Fruit fly (Drosophila melanogaster): ENCODE results near the gene Lkb1.

Lkb1 gene

dm6 chr3R:13646729-13647633 is 29.4 kb upstream of the Lkb1 start, which contains the start of gene rin:
rin (plus strand) TSS chr3R:13647004.
- TF ChIP-seq phol (tag; optimal IDR thresholded peaks at IDR 0.05) (peak; percentile 91), TFAM (GFP tag; optimal IDR thresholded peaks at IDR 0.05) (no peak), CG7745 (tag; optimal IDR thresholded peaks at IDR 0.05) (no peak), dimm (GFP tag; IDR thresholded peaks at IDR 0.05) (no peak), lab (GFP tag; optimal IDR thresholded peaks at IDR 0.05) (no peak), CG3838 (GFP tag; optimal IDR thresholded peaks at IDR 0.05) (no peak), gsb-n (tag; optimal IDR thresholded peaks at IDR 0.05) (no peak), Chrac-16 (GFP tag; optimal IDR thresholded peaks at IDR 0.05) (no peak), hb (GFP tag; IDR thresholded peaks at IDR 0.05; ENCODE audit: partially characterized antibody) (no peak), CG4404 (GFP tag; IDR thresholded peaks at IDR 0.05) (no peak), CG4328 (GFP tag; optimal IDR thresholded peaks at IDR 0.05) (no peak), CG10267 (tag; optimal IDR thresholded peaks at IDR 0.05) (no peak), CG4617 (GFP tag; optimal IDR thresholded peaks at IDR 0.05; ENCODE audit: borderline replicate concordance) (peak; percentile 8), fru (optimal IDR thresholded peaks at IDR 0.05) (no peak), gce (GFP tag; IDR thresholded peaks at IDR 0.05) (no peak), CG15696 (tag; optimal IDR thresholded peaks at IDR 0.05) (no peak), CG3995 (GFP tag; optimal IDR thresholded peaks at IDR 0.05) (no peak), CG6272 (GFP tag; IDR thresholded peaks at IDR 0.05) (no peak), Rfx (GFP tag; IDR thresholded peaks at IDR 0.05) (peak; percentile 30; the same call in 1 of the 2 replicates), Trl (optimal IDR thresholded peaks at IDR 0.05) (peak in 1 of 2 experiments; percentile 49), Trl (GFP tag; optimal IDR thresholded peaks at IDR 0.05) (no peak), repo (GFP tag; optimal IDR thresholded peaks at IDR 0.05) (no peak), CG10147 (GFP tag; optimal IDR thresholded peaks at IDR 0.05) (no peak), zen (tag; optimal IDR thresholded peaks at IDR 0.05) (no peak), CG34224 (GFP tag; IDR thresholded peaks at IDR 0.05; ENCODE audit: partially characterized antibody) (no peak), ranshi (GFP tag; IDR thresholded peaks at IDR 0.05) (no peak), mld (GFP tag; IDR thresholded peaks at IDR 0.05; ENCODE audit: partially characterized antibody) (no peak), Fer1 (GFP tag; optimal IDR thresholded peaks at IDR 0.05) (peak; percentile 15), bowl (GFP tag; IDR thresholded peaks at IDR 0.05) (no peak), usp (GFP tag; optimal IDR thresholded peaks at IDR 0.05) (no peak), tna (GFP tag; IDR thresholded peaks at IDR 0.05; ENCODE audit: partially characterized antibody) (no peak), CG1529 (GFP tag; optimal IDR thresholded peaks at IDR 0.05) (no peak), CG15073 (GFP tag; optimal IDR thresholded peaks at IDR 0.05) (no peak), Drgx (GFP tag; IDR thresholded peaks at IDR 0.05) (no peak), CG12236 (GFP tag; optimal IDR thresholded peaks at IDR 0.05) (no peak), CG13296 (GFP tag; optimal IDR thresholded peaks at IDR 0.05) (no peak), CG7372 (GFP tag; IDR thresholded peaks at IDR 0.05) (no peak), Gsc (GFP tag; IDR thresholded peaks at IDR 0.05) (no peak), CG2129 (GFP tag; IDR thresholded peaks at IDR 0.05; ENCODE audit: partially characterized antibody) (no peak), MESR4 (GFP tag; optimal IDR thresholded peaks at IDR 0.05) (peak; percentile 49), Eip74EF (GFP tag; optimal IDR thresholded peaks at IDR 0.05) (peak in 1 of 2 experiments; percentile 16), h (optimal IDR thresholded peaks at IDR 0.05) (no peak), HLH3B (GFP tag; IDR thresholded peaks at IDR 0.05) (no peak), ac (GFP tag; optimal IDR thresholded peaks at IDR 0.05) (no peak), wdn (GFP tag; IDR thresholded peaks at IDR 0.05) (no peak), E2f2 (GFP tag; IDR thresholded peaks at IDR 0.05) (no peak), tin (GFP tag; optimal IDR thresholded peaks at IDR 0.05) (no peak), Stat92E (GFP tag; optimal IDR thresholded peaks at IDR 0.05) (no peak), Pdp1 (GFP tag; optimal IDR thresholded peaks at IDR 0.05) (no peak), Hsf (GFP tag; optimal IDR thresholded peaks at IDR 0.05) (peak; percentile 7)

Measured in whole organism, embryonic.